Worm (Caenorhabditis elegans) whole organism, L1 larva: ENCODE data around the gene Y43F8B.14.

ENCODE experiments used
- lin-39 ChIP-seq: fragments of 150-350 bp; optimal IDR thresholded peaks from 2 replicates; lab custom pipeline; 2014; ENCODE audit warnings: missing biosample characterization, missing genetic modification reagents, missing genetic modification characterization
- skn-1 ChIP-seq: fragments of 150-350 bp; optimal IDR thresholded peaks from 2 replicates; lab custom pipeline; 2014; ENCODE audit warnings: missing biosample characterization, missing genetic modification characterization
- sptf-1 ChIP-seq: fragments of 150-350 bp; optimal IDR thresholded peaks from 2 replicates; lab custom pipeline; 2014; ENCODE audit warnings: missing biosample characterization, missing genetic modification characterization

DNA sequence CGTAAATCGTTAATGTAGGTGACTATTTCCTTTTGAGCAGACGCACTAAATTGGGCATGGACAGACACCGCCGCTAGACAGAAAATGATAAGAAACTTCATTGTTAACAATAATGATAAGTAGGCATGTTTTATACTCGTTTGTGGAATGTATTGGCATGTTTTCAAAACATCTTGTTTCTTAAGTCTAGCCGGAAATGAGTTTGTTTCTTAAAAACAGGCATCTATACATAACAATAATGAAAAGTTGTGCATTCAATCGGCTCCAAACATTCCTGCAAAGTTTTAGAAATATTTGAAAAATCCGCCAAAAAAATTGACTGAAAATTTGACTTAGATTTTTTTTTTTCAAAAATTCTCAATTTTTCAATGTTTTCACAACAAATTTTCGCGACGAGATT, 39.8 kb upstream of the Y43F8B.14 start, which contains the start of gene scl-21:
- TF ChIP-seq sptf-1, result no peak
- no peak for TF ChIP-seq lin-39 (tag; lab: Kevin White, UChicago)
- TF ChIP-seq skn-1, result no peak
